Worm (Caenorhabditis elegans) whole organism, early embryonic: Measurements from ENCODE around the gene T28A11.13.

ENCODE experiments used
- flt-1 ChIP-seq: fragments of 200-800 bp; sonication (Bioruptor generic); IDR thresholded peaks from 2 replicates; pipeline ENCODE4 v1.3.6; 2022; ENCODE audit warnings: missing genetic modification characterization, missing compliant biosample characterization
- hmbx-1 ChIP-seq: sonication (generic microtip); optimal IDR thresholded peaks from 2 replicates; lab custom pipeline; 2016; ENCODE audit warnings: mild to moderate bottlenecking, missing genetic modification characterization, missing compliant biosample characterization
- pes-1 ChIP-seq: fragments of 200-800 bp; sonication (Bioruptor generic); IDR thresholded peaks from 2 replicates; pipeline ENCODE4 v1.3.6; 2022; ENCODE audit warnings: missing genetic modification reagents, missing genetic modification characterization, missing compliant biosample characterization

DNA sequence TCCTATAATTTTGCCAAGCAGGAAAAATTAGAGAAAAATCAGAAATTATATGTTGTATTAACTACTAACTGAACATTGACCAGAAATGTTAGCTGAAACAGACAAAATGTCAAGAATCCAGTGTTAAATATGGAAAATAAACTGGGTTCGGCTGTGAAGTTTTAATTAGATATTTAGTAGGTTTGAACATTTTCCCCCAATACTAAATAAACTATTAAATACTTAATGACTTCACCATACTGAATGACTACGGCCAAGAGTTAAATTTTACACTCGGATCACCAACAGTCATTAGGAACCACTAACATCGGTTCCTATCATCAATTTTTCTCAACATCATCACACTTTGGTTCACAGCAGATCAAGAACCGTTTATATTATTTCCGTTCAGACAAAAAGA, 45.3 kb upstream of the T28A11.13 start:
- TF ChIP-seq pes-1 (GFP tag; lab: Robert Waterston, UW) = no peak
- TF ChIP-seq hmbx-1 (tag; lab: Kevin White, UChicago) = no peak
- TF ChIP-seq flt-1 (GFP tag; lab: Robert Waterston, UW) = no peak
